Worm (Caenorhabditis elegans): ENCODE results near the gene F49H12.2.

The F49H12.2 gene

DNA sequence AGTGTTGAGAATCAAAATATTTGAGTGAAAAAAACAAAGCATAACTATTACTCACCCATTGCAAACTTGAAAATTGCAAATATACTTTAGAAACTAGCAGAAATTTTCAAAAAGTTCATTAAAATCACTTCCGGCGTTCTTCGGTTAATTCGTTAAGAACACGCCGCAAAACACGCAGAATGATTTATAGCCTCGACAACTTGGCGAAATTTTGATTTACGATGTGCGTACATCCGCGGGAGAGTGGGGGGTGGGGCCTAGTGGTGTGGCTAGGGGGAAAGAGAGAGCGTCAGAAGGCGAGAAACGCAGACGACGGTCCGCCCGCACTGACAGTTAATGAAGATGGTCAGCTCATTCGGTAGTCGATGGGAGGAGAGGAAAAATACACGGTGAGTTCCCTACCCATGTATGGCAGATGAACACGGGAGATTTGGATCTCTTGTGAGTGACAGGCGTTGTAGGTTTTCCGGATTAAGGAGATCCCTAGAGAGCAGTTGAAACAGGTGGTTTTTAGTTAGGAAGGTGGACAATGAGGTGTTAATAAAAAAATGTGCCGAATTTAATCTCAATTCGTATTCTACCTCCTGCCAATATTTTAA, 38.9 kb upstream of the F49H12.2 start, which contains the start of gene igcm-4:
TSS of gene igcm-4 (minus strand) at position 237 of the 599 bp plus-strand sequence.
- TF ChIP-seq ahr-1 (tag; optimal IDR thresholded peaks at IDR 0.05) (no peak), ref-2 (tag; optimal IDR thresholded peaks at IDR 0.05) (peak; percentile 9), ets-4 (tag; optimal IDR thresholded peaks at IDR 0.05) (no peak), K02D7.2 (tag; optimal IDR thresholded peaks at IDR 0.05) (no peak), unc-55 (GFP tag; optimal IDR thresholded peaks at IDR 0.05) (peak; percentile 99)

DNA sequence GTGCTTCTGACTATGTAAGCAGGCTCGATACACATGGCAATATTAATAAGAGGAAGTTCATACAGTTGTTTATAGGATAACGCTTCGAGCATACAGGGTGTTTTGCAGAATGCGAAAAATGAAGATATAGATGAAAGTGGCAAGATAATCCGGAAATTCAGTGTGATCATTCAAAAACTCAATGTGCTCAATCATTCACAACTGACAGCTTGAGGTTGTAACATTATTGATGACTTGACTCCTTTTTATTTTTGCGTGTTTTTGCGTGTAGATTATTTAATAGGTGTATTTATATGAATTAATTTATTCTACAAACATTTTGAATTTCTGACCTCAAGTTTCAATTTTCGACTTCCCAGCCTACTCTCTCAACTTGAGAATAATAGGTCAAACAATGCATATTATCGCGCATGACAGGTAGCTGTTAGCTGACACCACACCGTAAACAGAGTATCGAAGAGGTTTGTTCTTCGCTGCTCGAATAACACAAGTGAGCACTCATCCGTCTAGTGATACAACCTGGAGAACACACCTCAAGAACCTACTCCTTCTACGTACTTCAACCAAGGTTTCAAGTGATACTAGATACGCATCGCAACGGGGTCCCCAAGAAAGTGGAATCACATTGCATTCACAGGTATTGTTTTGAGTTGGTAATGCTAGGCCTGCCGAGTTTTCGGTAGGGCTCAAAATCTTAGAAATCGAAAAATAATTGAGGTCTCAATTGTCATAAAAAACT, 37.7 kb upstream of the F49H12.2 start:
- TF ChIP-seq ceh-22 (tag; optimal IDR thresholded peaks at IDR 0.05): peak; percentile 66
- peak; percentile 66 for TF ChIP-seq unc-55 (GFP tag; optimal IDR thresholded peaks at IDR 0.05)
- TF ChIP-seq pha-2 (tag; optimal IDR thresholded peaks at IDR 0.05): peak; percentile 19
- no peak for TF ChIP-seq hlh-8 (tag; optimal IDR thresholded peaks at IDR 0.05)

DNA sequence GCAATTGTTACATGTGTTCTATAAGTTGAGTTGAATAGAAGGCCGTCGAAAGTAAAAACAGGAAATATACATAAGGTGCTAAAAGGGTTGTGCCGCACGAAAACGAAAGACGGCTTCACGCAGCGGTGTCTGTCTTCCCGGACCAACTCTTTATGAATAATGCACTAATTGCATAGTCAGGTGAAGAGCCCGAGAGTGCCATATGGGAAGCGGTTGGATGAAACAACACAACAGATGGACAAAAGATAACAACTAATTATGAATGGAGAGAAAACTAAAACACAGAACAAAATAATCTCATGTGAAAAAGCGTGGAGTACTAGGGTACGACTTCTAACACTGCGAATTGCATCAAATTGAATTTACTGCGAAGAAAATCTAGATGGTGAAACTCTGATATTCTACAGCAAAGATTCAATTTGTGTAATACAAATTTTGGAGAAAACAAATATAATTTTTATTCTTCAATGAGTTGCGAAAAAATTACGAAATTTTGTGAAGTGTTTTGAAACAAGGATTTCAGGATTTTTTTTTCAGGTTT, 36.2 kb upstream of the F49H12.2 start:
- no peak for TF ChIP-seq ceh-18 (tag; optimal IDR thresholded peaks at IDR 0.05)
- no peak for TF ChIP-seq unc-3 (GFP tag; conservative IDR thresholded peaks at IDR 0.05)
- TF ChIP-seq unc-3 (tag; optimal IDR thresholded peaks at IDR 0.05): no peak
- no peak for TF ChIP-seq ztf-16 (tag; optimal IDR thresholded peaks at IDR 0.05)
- no peak for TF ChIP-seq hlh-15 (tag; optimal IDR thresholded peaks at IDR 0.05)
- TF ChIP-seq hlh-30 (tag; optimal IDR thresholded peaks at IDR 0.05; ENCODE audit: insufficient read depth): no peak
- TF ChIP-seq C38D4.7 (GFP tag; optimal IDR thresholded peaks at IDR 0.05): no peak
- TF ChIP-seq unc-55 (GFP tag; optimal IDR thresholded peaks at IDR 0.05): no peak
- TF ChIP-seq ceh-31 (tag; optimal IDR thresholded peaks at IDR 0.05): peak; percentile 66
- no peak for TF ChIP-seq C08G9.2 (tag; optimal IDR thresholded peaks at IDR 0.05)
- TF ChIP-seq unc-42 (tag; optimal IDR thresholded peaks at IDR 0.05): peak; percentile 89
- no peak for TF ChIP-seq sox-4 (tag; optimal IDR thresholded peaks at IDR 0.05)
- TF ChIP-seq nhr-11 (tag; optimal IDR thresholded peaks at IDR 0.05): no peak
- TF ChIP-seq pax-1 (tag; optimal IDR thresholded peaks at IDR 0.05): no peak
- no peak for TF ChIP-seq fkh-6 (tag; optimal IDR thresholded peaks at IDR 0.05)
- no peak for TF ChIP-seq hlh-6 (tag; optimal IDR thresholded peaks at IDR 0.05)
- no peak for TF ChIP-seq ceh-22 (tag; optimal IDR thresholded peaks at IDR 0.05)
- TF ChIP-seq Y22D7AL.16 (tag; optimal IDR thresholded peaks at IDR 0.05): no peak
- no peak for TF ChIP-seq pha-2 (tag; optimal IDR thresholded peaks at IDR 0.05)
- TF ChIP-seq ref-2 (tag; optimal IDR thresholded peaks at IDR 0.05): peak; percentile 23
- TF ChIP-seq pat-9 (tag; optimal IDR thresholded peaks at IDR 0.05): no peak
- no peak for TF ChIP-seq sdc-2 (tag; optimal IDR thresholded peaks at IDR 0.05)
- TF ChIP-seq zip-5 (tag; optimal IDR thresholded peaks at IDR 0.05): no peak

DNA sequence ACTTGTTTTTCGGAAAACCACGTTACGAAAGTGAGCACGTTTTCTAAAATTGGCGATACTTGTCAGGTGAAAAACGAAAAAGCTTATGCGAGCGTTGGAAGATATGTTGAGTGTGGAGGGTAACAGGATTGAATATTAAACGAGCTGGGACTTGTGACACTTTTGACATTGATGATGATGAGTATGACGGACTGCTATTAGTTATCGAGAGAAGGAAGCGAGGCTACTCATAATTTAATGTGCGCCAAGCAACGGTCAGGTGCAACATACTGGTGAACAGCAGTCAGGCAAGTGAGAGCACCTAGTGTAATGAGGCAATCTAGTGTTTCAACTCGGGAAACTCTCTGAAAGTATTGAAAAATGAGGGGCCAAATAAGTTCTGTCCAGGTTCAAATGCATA, 34.9 kb upstream of the F49H12.2 start:
- no peak for TF ChIP-seq C38D4.7 (GFP tag; optimal IDR thresholded peaks at IDR 0.05)
- TF ChIP-seq unc-55 (GFP tag; optimal IDR thresholded peaks at IDR 0.05): peak; percentile 69

DNA sequence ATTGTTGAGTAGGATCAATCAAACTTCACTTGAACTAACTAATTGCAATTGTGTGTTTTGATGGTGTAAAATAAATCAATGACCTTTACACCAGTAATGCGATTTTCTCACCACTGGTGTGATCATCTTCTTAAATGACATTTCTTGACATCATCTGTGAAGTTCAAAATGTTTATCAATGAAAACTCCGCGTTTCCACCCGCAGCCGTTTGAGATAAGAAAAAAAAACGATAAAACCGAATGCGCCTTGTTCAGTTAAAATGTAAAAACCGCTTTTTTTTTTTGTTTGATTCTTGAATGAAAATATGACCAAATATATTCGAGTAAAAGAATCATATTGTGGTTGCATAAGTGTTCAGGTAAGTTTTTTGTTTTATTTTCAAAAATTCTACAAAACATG, 33.5 kb upstream of the F49H12.2 start, which contains the start of gene Y102A11A.1:
TSS of gene Y102A11A.1 (plus strand) at position 223 of the 400 bp plus-strand sequence.
- TF ChIP-seq elt-2 (tag; optimal IDR thresholded peaks at IDR 0.05) (peak; percentile 14), eyg-1 (tag; optimal IDR thresholded peaks at IDR 0.05) (no peak), ceh-31 (tag; optimal IDR thresholded peaks at IDR 0.05) (no peak), zip-5 (tag; optimal IDR thresholded peaks at IDR 0.05) (no peak), fkh-6 (tag; optimal IDR thresholded peaks at IDR 0.05) (no peak)

DNA sequence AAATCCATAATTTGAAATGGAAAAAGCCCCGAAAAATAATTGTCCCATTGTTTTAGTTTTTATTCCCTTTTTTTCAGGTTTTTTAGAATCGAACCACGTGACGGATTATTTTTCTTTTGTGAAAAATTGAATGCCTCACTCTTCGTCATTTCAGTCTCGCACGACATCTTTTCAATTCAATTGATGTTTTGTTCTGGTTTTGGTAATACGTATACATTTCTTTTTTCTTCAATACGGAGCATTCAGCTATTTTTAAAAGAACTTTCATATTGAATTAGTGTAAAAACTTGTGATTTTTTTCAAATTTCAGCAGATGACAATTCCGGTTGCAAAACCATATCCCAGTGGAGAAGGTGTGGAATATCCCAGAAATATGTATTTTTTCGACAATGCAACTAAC, 20.4 kb upstream of the F49H12.2 start, which contains the start of gene F49H12.7:
TSS of gene F49H12.7 (plus strand) at position 301 of the 400 bp plus-strand sequence.
- TF ChIP-seq ahr-1 (tag; optimal IDR thresholded peaks at IDR 0.05) (no peak), mec-3 (tag; optimal IDR thresholded peaks at IDR 0.05; ENCODE audit: borderline replicate concordance) (no peak), ceh-22 (tag; optimal IDR thresholded peaks at IDR 0.05) (no peak), unc-42 (tag; optimal IDR thresholded peaks at IDR 0.05) (no peak), ama-1 (optimal IDR thresholded peaks at IDR 0.05) (no peak)
